Fruit fly (Drosophila melanogaster) whole organism, embryonic: ENCODE data around the gene pug.

Source experiments
- Abd-B ChIP-seq: fragments of 200-800 bp; sonication (Bioruptor generic); optimal IDR thresholded peaks from 2 replicates; lab custom pipeline; 2018; ENCODE audit warnings: missing biosample characterization, mild to moderate bottlenecking, missing genetic modification characterization, moderate library complexity
- CG10274 ChIP-seq: fragments of 200-800 bp; sonication (Bioruptor generic); optimal IDR thresholded peaks from 3 replicates; lab custom pipeline; 2017; ENCODE audit warnings: missing biosample characterization, mild to moderate bottlenecking, missing genetic modification characterization
- CG10979 ChIP-seq: fragments of 200-800 bp; sonication (Bioruptor generic); optimal IDR thresholded peaks from 2 replicates; lab custom pipeline; 2018; ENCODE audit warnings: missing biosample characterization, mild to moderate bottlenecking, missing genetic modification characterization, moderate library complexity
- CG11247 ChIP-seq: fragments of 200-800 bp; sonication (Bioruptor generic); IDR thresholded peaks from 2 replicates; pipeline ENCODE4 v1.3.6; 2022; ENCODE audit warnings: missing biosample characterization, missing genetic modification characterization
- CG12391 ChIP-seq: fragments of 200-800 bp; sonication (Bioruptor generic); optimal IDR thresholded peaks from 3 replicates; lab custom pipeline; 2018; ENCODE audit warnings: missing biosample characterization, mild to moderate bottlenecking, missing genetic modification characterization, moderate library complexity
- CG16815 ChIP-seq: fragments of 200-800 bp; sonication (Bioruptor generic); optimal IDR thresholded peaks from 3 replicates; lab custom pipeline; 2017; ENCODE audit warnings: missing biosample characterization, mild to moderate bottlenecking, missing genetic modification characterization
- CG17186 ChIP-seq: fragments of 200-800 bp; sonication (Bioruptor generic); optimal IDR thresholded peaks from 3 replicates; lab custom pipeline; 2017; ENCODE audit warnings: missing biosample characterization, missing genetic modification reagents, missing genetic modification characterization
- CG18599 ChIP-seq: fragments of 200-800 bp; sonication (Bioruptor generic); optimal IDR thresholded peaks from 3 replicates; lab custom pipeline; 2017; ENCODE audit warnings: missing biosample characterization, missing genetic modification characterization, mild to moderate bottlenecking, moderate library complexity, missing genetic modification reagents
- CG18619 ChIP-seq: fragments of 200-800 bp; sonication (Bioruptor generic); optimal IDR thresholded peaks from 3 replicates; lab custom pipeline; 2017; ENCODE audit warnings: missing biosample characterization, mild to moderate bottlenecking, missing genetic modification characterization
- CG2202 ChIP-seq: fragments of 200-800 bp; sonication (Bioruptor generic); optimal IDR thresholded peaks from 2 replicates; lab custom pipeline; 2018; ENCODE audit warnings: missing biosample characterization, mild to moderate bottlenecking, missing genetic modification characterization
- CG31441 ChIP-seq: fragments of 200-800 bp; sonication (Bioruptor generic); IDR thresholded peaks from 2 replicates; pipeline ENCODE4 v1.3.6; 2022; ENCODE audit warnings: missing biosample characterization, missing genetic modification characterization
- CG3163 ChIP-seq: fragments of 200-800 bp; sonication (Bioruptor generic); optimal IDR thresholded peaks from 3 replicates; lab custom pipeline; 2016; ENCODE audit warnings: missing biosample characterization, missing genetic modification characterization
- CG3726 ChIP-seq: fragments of 200-800 bp; sonication (Bioruptor generic); IDR thresholded peaks from 3 replicates; pipeline ENCODE4, ENCODE4 v1.3.6; 2022; ENCODE audit warnings: missing biosample characterization, missing genetic modification characterization
- CG4360 ChIP-seq: fragments of 200-800 bp; sonication (Bioruptor generic); IDR thresholded peaks from 2 replicates; pipeline ENCODE4 v1.3.6; 2022; ENCODE audit warnings: missing biosample characterization, missing genetic modification characterization
- CG4424 ChIP-seq: fragments of 200-800 bp; sonication (Bioruptor generic); optimal IDR thresholded peaks from 3 replicates; lab custom pipeline; 2016; ENCODE audit warnings: missing biosample characterization, missing genetic modification characterization
- CG4617 ChIP-seq: fragments of 200-800 bp; sonication (Bioruptor generic); optimal IDR thresholded peaks from 3 replicates; lab custom pipeline; 2016; ENCODE audit warnings: missing biosample characterization, missing genetic modification characterization, borderline replicate concordance
- CG4707 ChIP-seq: fragments of 200-800 bp; sonication (Bioruptor generic); optimal IDR thresholded peaks from 2 replicates; lab custom pipeline; 2018; ENCODE audit warnings: missing biosample characterization, mild to moderate bottlenecking, missing genetic modification characterization, moderate library complexity
- CG4820 ChIP-seq: fragments of 200-800 bp; sonication (Bioruptor generic); optimal IDR thresholded peaks from 3 replicates; lab custom pipeline; 2016; ENCODE audit warnings: missing biosample characterization, missing genetic modification characterization
- CG7556 ChIP-seq: fragments of 200-800 bp; sonication (Bioruptor generic); optimal IDR thresholded peaks from 2 replicates; lab custom pipeline; 2017; ENCODE audit warnings: missing biosample characterization, mild to moderate bottlenecking, missing genetic modification characterization
- CG7963 ChIP-seq: fragments of 200-800 bp; sonication (Bioruptor generic); IDR thresholded peaks from 3 replicates; pipeline ENCODE4 v1.3.6; 2022; ENCODE audit warnings: missing biosample characterization, missing genetic modification characterization; ENCODE audit not compliant: partially characterized antibody
- CG8359 ChIP-seq: fragments of 200-800 bp; sonication (Bioruptor generic); optimal IDR thresholded peaks from 2 replicates; lab custom pipeline; 2017; ENCODE audit warnings: missing biosample characterization, mild to moderate bottlenecking, missing genetic modification characterization, borderline replicate concordance
- CG8388 ChIP-seq: fragments of 200-800 bp; sonication (Bioruptor generic); optimal IDR thresholded peaks from 2 replicates; lab custom pipeline; 2019; ENCODE audit warnings: missing biosample characterization, mild to moderate bottlenecking, missing genetic modification characterization, moderate library complexity
- HLH4C ChIP-seq: fragments of 200-800 bp; sonication (Bioruptor generic); IDR thresholded peaks from 3 replicates; pipeline ENCODE4 v1.3.6; 2022; ENCODE audit warnings: missing biosample characterization, missing genetic modification characterization; ENCODE audit not compliant: partially characterized antibody
- HLH54F ChIP-seq: fragments of 200-800 bp; sonication (Bioruptor generic); optimal IDR thresholded peaks from 3 replicates; lab custom pipeline; 2016; ENCODE audit warnings: missing biosample characterization, missing genetic modification characterization
- Hey ChIP-seq: fragments of 200-800 bp; sonication (Bioruptor generic); optimal IDR thresholded peaks from 3 replicates; lab custom pipeline; 2018; ENCODE audit warnings: missing biosample characterization, mild to moderate bottlenecking, missing genetic modification characterization
- Hmx ChIP-seq: fragments of 200-800 bp; sonication (Bioruptor generic); optimal IDR thresholded peaks from 2 replicates; lab custom pipeline; 2016; ENCODE audit warnings: missing biosample characterization, missing genetic modification characterization
- MESR4 ChIP-seq: fragments of 200-800 bp; sonication (Bioruptor generic); optimal IDR thresholded peaks from 2 replicates; lab custom pipeline; 2018; ENCODE audit warnings: missing biosample characterization, mild to moderate bottlenecking, missing genetic modification characterization, moderate library complexity
- Max ChIP-seq: fragments of 200-800 bp; sonication (Bioruptor generic); optimal IDR thresholded peaks from 2 replicates; lab custom pipeline; 2016; ENCODE audit warnings: missing biosample characterization, mild to moderate bottlenecking, missing genetic modification characterization
- Med ChIP-seq: fragments of 200-800 bp; sonication (Bioruptor generic); peaks from one replicate; lab custom pipeline; 2016; ENCODE audit warnings: missing biosample characterization, missing genetic modification characterization, mild to moderate bottlenecking, inconsistent platforms, moderate library complexity
- Poxn ChIP-seq: fragments of 200-800 bp; sonication (Bioruptor generic); IDR thresholded peaks from 2 replicates; pipeline ENCODE4 v1.3.6; 2022; ENCODE audit warnings: missing biosample characterization, missing genetic modification characterization
- Ptx1 ChIP-seq: fragments of 200-800 bp; sonication (Bioruptor generic); IDR thresholded peaks from 2 replicates; pipeline ENCODE4 v1.3.6; 2022; ENCODE audit warnings: missing biosample characterization, missing genetic modification characterization
- Sox102F ChIP-seq: fragments of 200-800 bp; sonication (Bioruptor generic); optimal IDR thresholded peaks from 2 replicates; lab custom pipeline; 2018; ENCODE audit warnings: missing biosample characterization, mild to moderate bottlenecking, missing genetic modification characterization, moderate library complexity
- abd-A ChIP-seq: fragments of 200-800 bp; sonication (Bioruptor generic); optimal IDR thresholded peaks from 3 replicates; lab custom pipeline; 2019; ENCODE audit warnings: missing biosample characterization, mild to moderate bottlenecking, missing genetic modification characterization, moderate library complexity
- az2 ChIP-seq: fragments of 200-800 bp; sonication (Bioruptor generic); optimal IDR thresholded peaks from 3 replicates; lab custom pipeline; 2016; ENCODE audit warnings: missing biosample characterization, missing genetic modification characterization
- bcd ChIP-seq: fragments of 200-800 bp; sonication (Bioruptor generic); optimal IDR thresholded peaks from 2 replicates; lab custom pipeline; 2017; ENCODE audit warnings: missing biosample characterization, mild to moderate bottlenecking, missing genetic modification characterization
- bsh ChIP-seq, 2 experiments: fragments of 200-800 bp; sonication (Bioruptor generic); optimal IDR thresholded peaks; 2 replicates each; lab custom pipeline; 2017 to 2018; ENCODE audit warnings: mild to moderate bottlenecking in 2 of 2, missing biosample characterization in 2 of 2, missing genetic modification characterization in 2 of 2, moderate library complexity in 1 of 2
- ewg ChIP-seq: fragments of 200-800 bp; sonication (Bioruptor generic); optimal IDR thresholded peaks from 3 replicates; lab custom pipeline; 2017; ENCODE audit warnings: mild to moderate bottlenecking, missing biosample characterization, missing genetic modification reagents, missing genetic modification characterization
- fd96Cb ChIP-seq: fragments of 200-800 bp; sonication (Bioruptor generic); optimal IDR thresholded peaks from 2 replicates; lab custom pipeline; 2018; ENCODE audit warnings: missing biosample characterization, mild to moderate bottlenecking, missing genetic modification characterization, moderate library complexity
- gcm ChIP-seq: fragments of 200-800 bp; sonication (Bioruptor generic); optimal IDR thresholded peaks from 2 replicates; lab custom pipeline; 2019; ENCODE audit warnings: missing biosample characterization, mild to moderate bottlenecking, missing genetic modification characterization, moderate library complexity
- grn ChIP-seq: fragments of 200-800 bp; sonication (Bioruptor generic); optimal IDR thresholded peaks from 3 replicates; lab custom pipeline; 2017; ENCODE audit warnings: missing biosample characterization, missing genetic modification characterization
- hkb ChIP-seq, 2 experiments: fragments of 200-800 bp in 1 of 2; fragments of >200 bp in 1 of 2; sonication (Bioruptor generic) in 1 of 2; IDR thresholded peaks in 1 of 2; optimal IDR thresholded peaks in 1 of 2; 2 replicates each; pipeline versions ENCODE4 v1.3.6 to Lab custom; 2017 to 2022; ENCODE audit warnings: missing biosample characterization in 1 of 2, missing genetic modification characterization in 1 of 2
- kay ChIP-seq: fragments of 200-800 bp; sonication (Bioruptor generic); optimal IDR thresholded peaks from 2 replicates; lab custom pipeline; 2016; ENCODE audit warnings: missing biosample characterization, missing genetic modification characterization
- ken ChIP-seq: fragments of 200-800 bp; sonication (Bioruptor generic); IDR thresholded peaks from 3 replicates; pipeline ENCODE4 v1.3.6; 2022; ENCODE audit warnings: missing biosample characterization, missing genetic modification characterization
- nom ChIP-seq: fragments of 200-800 bp; sonication (Bioruptor generic); optimal IDR thresholded peaks from 2 replicates; lab custom pipeline; 2017; ENCODE audit warnings: missing biosample characterization, missing genetic modification characterization, mild to moderate bottlenecking, moderate library complexity, missing genetic modification reagents
- peb ChIP-seq: fragments of 200-800 bp; sonication (Bioruptor generic); IDR thresholded peaks from 2 replicates; pipeline ENCODE4 v1.3.6; 2022; ENCODE audit warnings: missing biosample characterization, missing genetic modification characterization
- sqz ChIP-seq: fragments of 200-800 bp; sonication (Bioruptor generic); optimal IDR thresholded peaks from 3 replicates; lab custom pipeline; 2018; ENCODE audit warnings: missing biosample characterization, mild to moderate bottlenecking, missing genetic modification characterization
- sug ChIP-seq: fragments of 200-800 bp; optimal IDR thresholded peaks from 2 replicates; lab custom pipeline; 2019; ENCODE audit warnings: missing biosample characterization, mild to moderate bottlenecking, missing genetic modification characterization, moderate library complexity
- ttk ChIP-seq: fragments of 200-800 bp; sonication (Bioruptor generic); IDR thresholded peaks from 2 replicates; pipeline ENCODE4 v2.1.2; 2022; ENCODE audit warnings: missing biosample characterization, missing genetic modification characterization

Gene pug

dm6 chr3R:10650641-10651318 is 45.6 kb upstream of the pug start (continued):
- TF ChIP-seq CG10274 (no peak), CG18619 (GFP tag; lab: Kevin White, UChicago) (no peak), CG18599 (GFP tag; lab: Kevin White, UChicago) (peak; percentile 18), Sox102F (GFP tag; lab: Kevin White, UChicago) (peak; percentile 14), ewg (GFP tag; lab: Kevin White, UChicago) (no peak), MESR4 (no peak), CG4820 (GFP tag; lab: Kevin White, UChicago) (peak; percentile 23), CG10979 (tag; lab: Kevin White, UChicago) (peak; percentile 63), Hey (tag; lab: Kevin White, UChicago) (no peak), sqz (GFP tag; lab: Kevin White, UChicago) (no peak), CG12391 (peak; percentile 42), CG4707 (GFP tag; lab: Kevin White, UChicago) (no peak), CG4360 (GFP tag; lab: Robert Waterston, UW) (no peak), hkb (optimal IDR thresholded peaks at IDR 0.05; lab: Kevin White, UChicago) (no peak), hkb (GFP tag; IDR thresholded peaks at IDR 0.05; lab: Robert Waterston, UW) (no peak), CG7556 (GFP tag; lab: Kevin White, UChicago) (peak; percentile 14), grn (GFP tag; lab: Kevin White, UChicago) (no peak), bcd (peak; percentile 8), fd96Cb (peak; percentile 12), gcm (no peak), CG31441 (GFP tag; lab: Robert Waterston, UW) (peak; percentile 47; the same call in 1 of the 2 replicates), bsh (GFP tag; optimal IDR thresholded peaks at IDR 0.05; lab: Kevin White, UChicago) (peak in 1 of 2 experiments; percentile 59), CG16815 (GFP tag; lab: Kevin White, UChicago) (peak; percentile 37), kay (GFP tag; lab: Kevin White, UChicago) (no peak), CG17186 (GFP tag; lab: Kevin White, UChicago) (no peak), peb (GFP tag; lab: Robert Waterston, UW) (no peak), CG2202 (tag; lab: Kevin White, UChicago) (peak; percentile 13), CG4424 (GFP tag; lab: Kevin White, UChicago) (peak; percentile 19), Med (GFP tag; lab: Kevin White, UChicago) (peak; percentile 17), Max (no peak), CG7963 (GFP tag; lab: Robert Waterston, UW) (no peak), CG11247 (no peak), sug (no peak), ken (GFP tag; lab: Robert Waterston, UW) (no peak), Abd-B (GFP tag; lab: Kevin White, UChicago) (no peak), Ptx1 (GFP tag; lab: Robert Waterston, UW) (0 out of 2 replicates have a peak, but pooled peaks have one; percentile 9), Poxn (GFP tag; lab: Robert Waterston, UW) (no peak), CG8388 (GFP tag; lab: Kevin White, UChicago) (peak; percentile 10), HLH4C (no peak), CG8359 (peak; percentile 10), ttk (no peak), nom (GFP tag; lab: Kevin White, UChicago) (no peak), abd-A (no peak), az2 (GFP tag; lab: Kevin White, UChicago) (peak; percentile 30), CG3163 (GFP tag; lab: Kevin White, UChicago) (no peak), CG4617 (GFP tag; lab: Kevin White, UChicago) (no peak), HLH54F (GFP tag; lab: Kevin White, UChicago) (no peak), Hmx (no peak), CG3726 (GFP tag; lab: Robert Waterston, UW) (no peak)
